Worm (Caenorhabditis elegans): ENCODE data around the gene glod-4.

- no peak for TF ChIP-seq snpc-4 (tag; optimal IDR thresholded peaks at IDR 0.05)
- TF ChIP-seq ceh-43 (GFP tag; optimal IDR thresholded peaks at IDR 0.05), result peak; percentile 92
- peak; percentile 75 for TF ChIP-seq elt-1 (tag; optimal IDR thresholded peaks at IDR 0.05; ENCODE audit: borderline replicate concordance, insufficient read depth)
- TF ChIP-seq ztf-11 (tag; optimal IDR thresholded peaks at IDR 0.05), result peak; percentile 94
- peak; percentile 83 for TF ChIP-seq bed-3 (GFP tag; optimal IDR thresholded peaks at IDR 0.05)
- peak; percentile 99 for TF ChIP-seq nhr-12 (tag; optimal IDR thresholded peaks at IDR 0.05)
- peak; percentile 7 for TF ChIP-seq unc-62 (GFP tag; optimal IDR thresholded peaks at IDR 0.05)
- peak; percentile 53 for TF ChIP-seq nhr-237 (tag; optimal IDR thresholded peaks at IDR 0.05)
- TF ChIP-seq unc-39 (tag; optimal IDR thresholded peaks at IDR 0.05), result peak; percentile 71
- TF ChIP-seq hlh-1 (tag; optimal IDR thresholded peaks at IDR 0.05), result peak; percentile 85
- TF ChIP-seq lsy-2 (tag; optimal IDR thresholded peaks at IDR 0.05), result peak; percentile 72
- TF ChIP-seq mep-1 (tag; optimal IDR thresholded peaks at IDR 0.05), result peak; percentile 82
These were observed 17.5 kb downstream of the glod-4 start, which contains the start of the genes rnf-121 and C16C10.4 for ce11 chrIII:4170903-4171377.

Measured in whole organism, mixed stage, embryonic.